Worm (Caenorhabditis elegans) whole organism, dauer: ENCODE data around the gene F19C7.4.

Source experiments
- unc-62 ChIP-seq: sonication (generic microtip); optimal IDR thresholded peaks from 2 replicates; lab custom pipeline; 2017; ENCODE audit warnings: missing biosample characterization, missing genetic modification reagents, missing genetic modification characterization

F19C7.4 gene

DNA sequence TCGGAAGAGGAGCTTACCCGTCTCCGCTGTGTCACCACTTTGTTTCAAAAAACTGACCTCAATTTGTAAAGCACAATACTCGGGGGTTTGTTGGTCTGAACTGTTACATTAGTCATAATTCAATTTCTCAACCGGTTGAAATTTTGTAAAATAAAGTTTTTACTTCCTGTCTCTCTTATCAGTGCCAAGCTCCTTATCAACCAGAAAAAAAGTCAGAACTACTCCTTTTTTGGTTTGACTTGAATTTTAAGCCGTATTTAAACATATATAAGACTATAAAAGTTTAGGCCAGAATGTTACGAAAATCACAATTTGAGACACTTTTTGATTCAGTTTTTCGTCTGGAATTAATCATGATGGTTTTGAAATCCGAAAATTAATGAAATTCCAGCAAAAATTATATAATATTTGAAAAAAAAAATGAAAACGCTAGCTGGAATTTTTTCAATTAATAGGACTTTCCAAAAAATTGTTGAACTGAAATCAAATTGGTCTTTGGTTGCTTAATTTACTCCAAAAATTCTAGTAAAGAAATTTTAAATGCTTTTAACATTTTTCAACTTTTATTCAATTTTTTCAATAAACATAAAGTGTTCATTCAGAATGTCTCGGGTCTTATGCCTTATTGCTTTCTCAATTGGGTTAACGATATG, 3.2 kb upstream of the F19C7.4 start, which contains the start of gene F19C7.2:
Gene F19C7.2, plus strand, starts transcription at position 603 of the 653 bp plus-strand sequence.
- TF ChIP-seq unc-62, result no peak

DNA sequence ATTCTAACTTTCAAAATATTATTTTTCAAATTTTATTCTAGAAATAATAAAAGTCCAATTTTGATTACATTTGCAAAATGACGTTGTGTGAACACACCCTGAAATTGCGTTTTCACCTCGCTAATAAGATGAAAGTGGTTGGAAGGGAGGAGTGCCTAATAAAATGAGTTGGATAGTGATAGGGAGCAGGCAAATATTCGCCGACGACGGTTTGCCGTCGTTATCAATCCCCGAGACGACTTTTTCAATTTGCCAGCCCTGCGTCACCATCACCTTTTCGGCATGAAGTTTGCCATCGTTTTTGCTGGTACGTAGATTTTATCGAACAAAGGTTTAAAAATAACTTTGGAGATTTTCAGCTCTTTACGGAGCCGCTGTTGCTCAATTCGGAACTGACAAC, 2.9 kb downstream of the F19C7.4 start, which contains the start of gene nspg-10:
Gene nspg-10, plus strand, starts transcription at position 179 of the 400 bp plus-strand sequence.
- TF ChIP-seq unc-62, result no peak

DNA sequence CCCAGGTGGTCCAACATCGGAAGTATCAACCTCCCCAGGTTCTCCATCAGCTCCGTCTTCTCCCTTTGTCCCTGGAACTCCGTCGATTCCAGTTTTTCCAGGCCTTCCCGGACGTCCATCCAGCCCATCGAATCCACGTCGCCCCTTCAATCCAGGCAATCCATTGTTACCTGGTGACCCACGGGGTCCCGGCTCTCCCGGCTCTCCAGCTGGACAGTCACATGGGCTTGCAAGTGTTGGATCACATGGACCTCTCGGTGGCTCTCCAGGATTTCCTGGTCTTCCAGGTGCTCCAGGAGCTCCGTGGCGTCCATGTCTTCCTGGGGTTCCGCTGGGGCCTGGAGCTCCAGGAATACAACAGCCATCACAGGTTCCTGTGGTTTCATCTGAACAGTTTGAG, 6.0 kb downstream of the F19C7.4 start:
- TF ChIP-seq unc-62, result no peak

DNA sequence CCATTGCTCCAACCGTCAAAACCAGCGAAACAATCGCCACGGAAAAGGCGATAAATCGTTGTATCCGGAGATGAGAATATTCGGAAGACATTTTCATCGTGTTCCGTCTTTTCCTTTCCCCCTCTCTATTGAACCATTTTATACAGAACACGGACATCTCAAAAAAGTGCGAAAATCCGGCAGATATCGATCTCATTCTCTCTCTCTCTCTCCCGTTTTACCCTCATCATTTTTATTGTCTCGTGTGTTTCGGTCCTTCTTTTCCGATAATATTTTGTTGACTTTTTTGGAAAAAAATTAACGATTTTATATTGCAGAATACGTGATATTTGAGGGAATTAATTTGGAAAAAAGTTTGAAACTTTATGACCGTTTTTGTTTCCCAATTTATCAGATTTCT, 6.9 kb downstream of the F19C7.4 start, which contains the start of gene col-110:
Gene col-110, minus strand, starts transcription at position 101 of the 400 bp plus-strand sequence.
- no peak for TF ChIP-seq unc-62

DNA sequence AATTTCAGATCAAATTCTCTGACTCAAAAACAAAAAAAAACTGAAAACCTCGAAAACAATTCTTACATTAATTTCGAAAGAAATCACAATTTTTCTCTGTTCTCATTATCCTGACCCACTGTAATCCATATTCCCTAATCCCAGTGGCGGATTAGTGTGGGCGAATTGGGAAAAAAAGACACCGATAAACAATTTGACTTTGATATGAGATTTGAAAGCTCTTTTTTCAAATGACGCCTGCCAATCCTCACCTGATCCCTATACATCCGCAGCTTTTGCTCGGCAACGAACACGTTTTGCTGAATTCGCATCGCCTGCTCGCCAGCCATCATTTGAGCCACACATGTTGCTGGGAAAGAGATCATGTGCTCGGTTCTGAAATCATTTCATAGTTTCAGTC, 9.1 kb downstream of the F19C7.4 start:
- TF ChIP-seq unc-62, result no peak

DNA sequence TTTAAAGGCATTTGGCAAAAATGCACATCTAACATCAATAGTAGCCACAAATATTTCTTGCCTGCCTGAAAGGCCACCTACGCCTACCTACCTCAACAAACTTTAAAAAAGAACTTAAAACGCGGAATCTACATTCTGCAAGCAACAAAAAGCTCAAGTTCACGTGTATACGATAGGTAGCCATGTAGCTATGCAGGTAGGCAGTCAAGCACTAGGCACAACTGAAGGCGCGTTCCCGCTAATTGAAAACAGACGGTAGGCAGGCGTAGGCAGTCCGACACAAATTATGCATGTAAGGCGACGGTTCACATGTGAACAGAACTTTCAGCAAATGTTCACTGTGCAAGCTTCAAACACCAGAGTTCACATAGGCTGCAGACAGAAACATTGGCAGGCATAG, 9.9 kb downstream of the F19C7.4 start:
- TF ChIP-seq unc-62, result no peak

DNA sequence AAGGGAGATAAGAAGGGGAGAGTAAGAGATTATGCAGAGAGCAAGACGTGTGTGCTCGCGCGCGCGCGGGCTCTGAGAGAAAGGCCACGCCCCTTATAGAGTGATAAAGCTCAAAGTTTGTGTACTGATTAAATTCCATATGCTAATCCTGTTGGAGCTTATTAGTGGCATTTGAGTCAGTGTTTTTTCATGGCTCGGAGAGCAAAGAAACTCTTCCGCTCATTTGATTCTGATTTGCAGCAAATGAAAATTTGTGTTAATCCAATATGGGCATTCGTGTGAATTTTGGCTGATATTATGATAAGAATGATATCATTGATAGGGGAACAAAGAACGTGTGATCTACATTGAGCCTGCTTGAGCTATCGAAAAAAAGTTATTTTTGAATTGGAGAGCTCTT, 10.9 kb downstream of the F19C7.4 start:
- no peak for TF ChIP-seq unc-62

DNA sequence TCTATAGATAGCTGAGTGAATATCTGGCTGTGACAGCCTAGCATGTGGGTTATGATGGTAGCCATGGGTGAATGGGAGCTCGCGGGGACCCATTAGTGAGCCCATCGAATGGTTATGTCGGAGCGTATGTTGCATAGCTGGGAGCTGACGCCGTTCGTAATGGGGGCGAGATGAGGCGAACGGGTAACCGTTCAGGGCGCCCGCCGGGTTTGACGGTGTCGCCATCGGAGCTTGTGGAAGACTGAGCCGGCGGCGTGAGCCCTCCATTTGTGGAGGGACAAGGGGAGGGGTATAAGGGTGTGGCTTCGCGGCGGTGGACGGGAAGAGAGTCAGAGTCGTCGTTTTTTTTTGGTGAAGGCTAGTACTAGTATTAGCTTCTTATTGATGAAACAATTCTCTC, 21.2 kb downstream of the F19C7.4 start:
- TF ChIP-seq unc-62, result no peak

DNA sequence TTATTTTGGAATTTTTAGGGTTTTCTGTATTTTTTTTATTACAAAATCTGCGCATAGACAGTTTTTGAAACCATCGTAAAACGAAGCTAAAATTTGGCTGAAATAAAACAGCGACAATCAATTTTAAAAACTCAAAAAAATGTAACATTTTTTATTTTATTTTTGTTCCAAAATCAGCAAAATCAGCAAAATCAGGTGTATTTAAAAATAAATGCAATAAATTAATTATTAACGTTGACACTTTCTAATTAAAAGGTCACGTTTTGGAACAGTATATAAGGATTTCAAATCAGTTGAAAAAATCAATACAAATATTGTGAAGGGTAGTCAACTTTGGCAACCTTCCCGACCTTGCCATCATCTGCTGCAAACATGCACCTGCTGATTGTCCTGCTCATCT, 30.7 kb downstream of the F19C7.4 start, which contains the start of gene R105.1:
Gene R105.1, plus strand, starts transcription at position 301 of the 400 bp plus-strand sequence.
- no peak for TF ChIP-seq unc-62

DNA sequence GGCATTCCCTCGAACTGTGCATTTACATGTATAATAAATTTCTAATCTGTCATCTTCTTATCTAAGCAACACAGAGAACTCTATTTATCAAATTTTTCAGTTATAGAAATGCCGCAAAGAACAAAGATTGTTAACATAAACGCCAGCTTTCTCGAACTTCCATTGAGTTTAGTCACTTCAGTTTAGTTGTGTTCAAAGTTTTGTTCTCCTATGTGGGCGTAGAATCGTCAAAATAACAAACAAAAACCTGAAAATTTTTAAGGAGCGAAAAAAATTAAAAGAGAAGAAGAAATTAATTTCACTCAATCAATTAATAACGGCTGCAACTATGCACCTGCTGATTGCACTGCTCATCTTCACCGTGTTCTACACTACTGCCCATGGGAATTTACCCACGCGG, 33.3 kb downstream of the F19C7.4 start, which contains the start of gene R105.5:
Gene R105.5, plus strand, starts transcription at position 301 of the 400 bp plus-strand sequence.
- TF ChIP-seq unc-62, result no peak

DNA sequence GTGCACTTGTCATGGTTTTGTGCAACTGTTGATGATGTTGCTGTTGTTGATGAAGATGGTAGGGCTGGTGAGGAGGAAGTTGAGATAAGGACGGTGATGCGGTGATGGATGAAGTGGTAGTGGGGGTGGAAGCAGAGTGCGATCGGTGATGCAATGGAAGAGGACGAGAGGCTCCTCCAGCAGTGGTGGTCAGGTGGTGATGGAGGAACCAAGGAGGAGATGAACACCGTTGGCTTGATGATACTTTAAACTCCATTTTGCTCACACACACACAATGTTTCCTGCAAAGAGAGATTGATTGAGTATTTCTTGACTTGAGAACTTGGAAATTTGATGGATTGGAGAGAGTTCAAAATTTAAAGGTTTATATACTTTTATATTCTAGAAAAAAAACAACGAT, 35.2 kb downstream of the F19C7.4 start, which contains the start of gene F19C7.8:
Gene F19C7.8, minus strand, starts transcription at position 256 of the 400 bp plus-strand sequence.
- TF ChIP-seq unc-62, result no peak

DNA sequence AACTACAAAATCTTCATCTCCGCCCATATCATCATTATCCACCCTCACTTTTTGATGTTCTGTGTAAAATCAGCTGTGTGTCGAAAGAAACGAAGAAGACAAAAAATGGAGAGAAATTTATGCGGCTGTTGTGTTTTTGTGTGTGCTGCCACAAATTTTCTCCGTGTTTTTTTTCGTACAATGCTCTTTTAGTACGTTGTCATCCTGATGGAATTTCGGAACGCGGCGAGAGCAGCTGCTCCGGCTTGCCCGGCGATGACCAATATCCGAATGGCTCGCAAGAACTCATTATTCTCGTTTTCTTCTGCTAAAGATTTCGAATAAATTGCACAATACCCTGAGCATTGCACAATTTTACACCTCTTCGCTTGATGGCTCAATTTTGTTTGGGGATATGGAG, 36.7 kb downstream of the F19C7.4 start:
- no peak for TF ChIP-seq unc-62

DNA sequence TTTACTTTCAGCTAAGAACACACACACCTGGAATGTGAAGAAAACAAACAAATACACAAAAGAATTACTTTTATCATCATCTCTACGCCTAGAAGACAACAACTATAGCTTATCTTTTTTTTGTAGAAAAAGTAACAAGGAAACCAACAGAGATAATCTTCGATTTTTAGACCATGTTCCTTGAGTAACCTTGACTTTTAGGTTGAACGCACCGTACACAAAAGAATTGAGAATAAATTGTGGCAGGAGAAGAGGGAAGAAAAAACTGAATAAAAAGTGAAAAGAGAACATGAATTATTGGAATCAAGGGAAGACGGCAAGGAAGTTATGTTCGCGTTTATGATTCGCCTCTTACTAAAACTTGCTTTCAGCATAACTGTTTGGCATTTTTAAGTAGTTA, 38.3 kb downstream of the F19C7.4 start:
- TF ChIP-seq unc-62, result no peak

DNA sequence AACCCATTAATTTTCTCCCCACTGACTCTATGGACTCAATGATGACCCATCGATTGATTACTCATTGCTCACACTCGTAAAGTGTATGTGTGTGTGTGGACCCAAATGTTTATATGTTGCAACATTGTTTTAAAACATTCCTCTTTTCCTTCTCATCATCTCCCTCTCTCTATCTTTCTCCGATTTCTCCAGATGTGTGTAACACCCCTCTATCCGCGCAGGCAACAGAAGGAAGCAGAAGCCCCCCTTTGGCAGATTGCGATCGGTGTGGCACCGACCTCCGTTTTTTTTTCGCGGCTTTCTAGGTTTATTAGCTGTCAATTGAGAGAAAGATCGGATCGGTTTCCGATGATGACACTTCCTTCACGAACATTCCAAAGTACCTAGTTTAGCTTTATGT, 40.9 kb downstream of the F19C7.4 start:
- TF ChIP-seq unc-62, result no peak

DNA sequence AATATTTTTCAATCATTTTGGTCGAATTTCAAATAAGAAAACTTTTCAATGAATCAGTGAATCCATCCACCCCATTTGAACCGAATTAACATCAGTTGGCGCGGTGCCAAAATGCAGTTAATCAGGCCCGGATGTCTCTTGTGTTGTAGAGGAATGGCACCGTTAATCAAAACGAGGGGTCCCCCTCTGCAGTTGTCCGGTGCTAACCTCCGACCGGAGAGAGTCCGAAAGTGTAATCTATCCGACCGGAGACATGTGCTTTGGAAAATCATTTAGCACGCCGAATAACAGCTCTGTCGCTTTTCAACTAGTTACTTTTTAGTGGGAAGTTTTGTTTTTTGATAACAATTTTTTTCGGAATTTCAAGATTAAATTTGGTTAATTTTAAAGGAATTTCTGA, 42.6 kb downstream of the F19C7.4 start:
- no peak for TF ChIP-seq unc-62

DNA sequence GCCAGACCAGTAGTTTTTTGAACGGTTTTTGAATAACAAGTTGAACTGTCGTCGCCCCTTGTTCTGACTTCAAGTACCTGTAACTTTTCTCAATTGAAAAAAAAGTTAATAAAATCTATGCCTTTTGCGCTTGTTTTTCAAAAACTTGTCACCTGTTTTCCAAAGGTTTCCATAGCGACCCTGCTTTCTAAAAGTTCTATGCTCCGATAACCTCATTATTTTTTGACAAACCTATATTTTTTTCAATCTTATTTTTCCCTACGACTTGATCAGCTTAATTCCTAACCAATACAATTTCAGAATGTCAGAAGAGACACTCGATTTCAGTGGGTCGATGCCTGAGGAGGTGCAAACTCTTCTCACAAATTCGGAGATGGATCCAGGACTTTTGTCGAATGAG, 44.7 kb downstream of the F19C7.4 start, which contains the start of gene F29B9.8:
Gene F29B9.8, plus strand, starts transcription at position 301 of the 400 bp plus-strand sequence.
- TF ChIP-seq unc-62, result no peak

DNA sequence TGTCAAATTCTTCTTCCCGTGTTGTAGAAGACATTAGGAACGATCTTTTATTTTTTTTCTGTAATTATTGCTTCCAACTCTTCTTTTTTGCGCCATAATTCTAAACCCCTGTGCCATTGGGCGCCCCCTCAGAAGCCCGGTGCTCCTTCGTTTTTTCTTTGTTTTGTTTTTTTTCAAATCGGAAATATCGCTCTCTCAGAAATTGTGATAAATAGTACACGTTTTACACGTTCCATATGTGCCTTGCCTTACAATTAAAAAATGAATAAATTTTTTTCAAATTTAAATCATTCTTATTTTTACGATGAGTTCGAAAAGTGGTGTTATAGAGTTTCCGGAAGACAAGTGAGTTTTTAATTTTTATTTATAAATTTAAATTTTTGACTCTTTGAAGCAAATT, 46.8 kb downstream of the F19C7.4 start, which contains the start of gene F29B9.7:
Gene F29B9.7, plus strand, starts transcription at position 301 of the 400 bp plus-strand sequence.
- no peak for TF ChIP-seq unc-62

DNA sequence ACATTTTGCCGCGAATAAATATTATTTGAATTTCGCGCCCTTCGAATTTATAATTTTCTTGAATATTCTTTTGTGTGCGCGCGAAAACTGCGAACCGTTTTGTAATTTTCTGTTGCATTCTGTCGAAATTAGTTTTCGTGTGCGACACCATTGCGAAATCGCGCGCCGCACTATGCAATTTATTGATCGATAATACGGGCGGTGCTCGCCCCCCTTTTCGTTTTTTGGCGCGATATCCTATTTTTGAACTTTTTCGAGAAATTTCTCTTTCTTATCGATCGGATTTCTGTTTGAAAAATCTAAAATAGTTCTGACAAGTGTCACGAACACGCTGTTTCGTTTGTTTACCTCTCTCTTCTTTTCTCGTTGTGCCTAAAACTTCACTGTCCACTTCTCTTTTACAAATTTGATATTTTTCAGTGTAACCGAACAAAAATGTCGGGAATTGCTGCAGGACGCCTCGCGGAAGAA, 48.0 kb downstream of the F19C7.4 start, which contains the start of gene ubc-9:
Gene ubc-9, plus strand, starts transcription at position 421 of the 471 bp plus-strand sequence.
- TF ChIP-seq unc-62, result no peak
